Fruit fly (Drosophila melanogaster): ENCODE measurements around the gene Ocho.

The Ocho gene

DNA sequence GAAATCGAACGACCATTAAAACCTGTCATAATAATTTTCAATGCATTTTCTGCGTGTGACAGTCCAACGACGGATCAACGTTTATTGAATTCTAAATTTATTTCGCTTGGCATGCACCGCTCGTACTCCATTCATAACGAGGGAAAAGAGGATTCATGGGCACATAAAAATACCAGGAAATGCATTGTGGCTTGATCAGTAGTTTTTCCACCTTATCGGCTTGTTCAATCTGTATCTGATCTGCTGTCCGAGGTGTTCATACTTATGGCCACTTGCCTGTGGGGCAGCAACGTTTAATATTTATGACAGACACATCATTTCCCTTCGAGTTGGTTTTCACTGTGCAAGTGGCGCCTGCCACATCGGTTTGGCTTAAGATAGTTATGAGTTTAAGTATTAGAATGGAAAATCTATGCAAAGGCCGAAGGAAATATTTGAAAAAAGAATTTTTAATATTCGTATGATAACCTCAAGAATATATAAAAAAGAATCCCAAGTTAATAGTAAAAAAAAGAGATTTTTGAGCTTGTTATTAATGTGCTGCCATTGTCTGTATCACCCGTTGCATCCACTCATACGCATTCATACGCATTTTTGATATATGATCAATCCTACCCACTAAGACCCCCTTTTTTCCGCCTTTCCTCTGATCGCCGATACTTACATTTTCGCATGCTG lies 32.8 kb downstream of the Ocho start:
- TF ChIP-seq Rel (GFP tag; optimal IDR thresholded peaks at IDR 0.05) (no peak), Rel (tag; optimal IDR thresholded peaks at IDR 0.05) (no peak), Hr78 (GFP tag; optimal IDR thresholded peaks at IDR 0.05) (no peak), ey (GFP tag; optimal IDR thresholded peaks at IDR 0.05) (no peak), br (GFP tag; optimal IDR thresholded peaks at IDR 0.05) (no peak), Vsx2 (GFP tag; optimal IDR thresholded peaks at IDR 0.05; ENCODE audit: partially characterized antibody) (no peak), dmrt93B (GFP tag; optimal IDR thresholded peaks at IDR 0.05) (no peak), OdsH (GFP tag; optimal IDR thresholded peaks at IDR 0.05) (no peak), Dif (GFP tag; optimal IDR thresholded peaks at IDR 0.05; ENCODE audit: partially characterized antibody) (no peak), tai (GFP tag; optimal IDR thresholded peaks at IDR 0.05) (no peak), Abd-B (GFP tag; optimal IDR thresholded peaks at IDR 0.05) (no peak), dsf (GFP tag; optimal IDR thresholded peaks at IDR 0.05; ENCODE audit: borderline replicate concordance) (no peak), psq (GFP tag; optimal IDR thresholded peaks at IDR 0.05) (peak; percentile 7), dl (GFP tag; optimal IDR thresholded peaks at IDR 0.05; ENCODE audit: insufficient read depth in 1 of 2, partially characterized antibody in 2 of 2) (no peak), Dfd (GFP tag; optimal IDR thresholded peaks at IDR 0.05) (no peak), h (GFP tag; optimal IDR thresholded peaks at IDR 0.05) (no peak), Sp1 (GFP tag; optimal IDR thresholded peaks at IDR 0.05) (no peak), N (GFP tag; optimal IDR thresholded peaks at IDR 0.05) (no peak), HLH106 (tag; optimal IDR thresholded peaks at IDR 0.05) (peak; percentile 24)

DNA sequence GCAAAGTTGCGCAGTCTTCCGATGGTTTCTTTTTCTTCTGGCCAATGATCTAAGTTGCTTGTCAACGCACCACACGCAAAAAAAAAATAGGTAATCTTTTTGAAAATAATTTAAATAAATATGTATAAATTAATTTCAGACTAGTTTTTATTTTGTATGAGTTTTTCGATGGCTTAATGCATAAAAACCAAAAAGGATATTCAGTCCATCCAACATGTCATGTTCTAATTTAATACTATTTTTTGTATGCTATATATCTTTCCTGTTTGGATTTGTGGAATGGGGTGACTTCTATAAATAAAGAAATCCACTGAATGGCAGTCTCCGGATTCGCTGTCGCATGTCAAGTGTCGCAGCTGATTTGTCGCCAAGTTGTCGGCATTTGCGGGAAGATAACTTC lies 35.0 kb downstream of the Ocho start:
- TF ChIP-seq Rel (GFP tag; optimal IDR thresholded peaks at IDR 0.05) (no peak), Rel (tag; optimal IDR thresholded peaks at IDR 0.05) (no peak), dsf (GFP tag; optimal IDR thresholded peaks at IDR 0.05; ENCODE audit: borderline replicate concordance) (no peak), CG32264 (GFP tag; optimal IDR thresholded peaks at IDR 0.05) (no peak), Hr83 (GFP tag; optimal IDR thresholded peaks at IDR 0.05; ENCODE audit: poor library complexity, severe bottlenecking) (no peak), jim (GFP tag; optimal IDR thresholded peaks at IDR 0.05) (no peak), N (GFP tag; optimal IDR thresholded peaks at IDR 0.05) (no peak), Jra (GFP tag; optimal IDR thresholded peaks at IDR 0.05) (no peak), CG9705 (GFP tag; optimal IDR thresholded peaks at IDR 0.05) (no peak), Dfd (GFP tag; optimal IDR thresholded peaks at IDR 0.05) (no peak), CrebA (GFP tag; optimal IDR thresholded peaks at IDR 0.05; ENCODE audit: borderline replicate concordance) (no peak)

dm6 chr3L:15010601-15011000 lies 36.0 kb downstream of the Ocho start:
- no peak for TF ChIP-seq lola (GFP tag; optimal IDR thresholded peaks at IDR 0.05)
- TF ChIP-seq Hr78 (GFP tag; optimal IDR thresholded peaks at IDR 0.05): no peak
- no peak for TF ChIP-seq Rel (GFP tag; optimal IDR thresholded peaks at IDR 0.05)
- no peak for TF ChIP-seq Rel (tag; optimal IDR thresholded peaks at IDR 0.05)
- no peak for TF ChIP-seq sv (GFP tag; optimal IDR thresholded peaks at IDR 0.05)
- no peak for TF ChIP-seq dsf (GFP tag; optimal IDR thresholded peaks at IDR 0.05; ENCODE audit: borderline replicate concordance)
- TF ChIP-seq HLH106 (tag; optimal IDR thresholded peaks at IDR 0.05): no peak

DNA sequence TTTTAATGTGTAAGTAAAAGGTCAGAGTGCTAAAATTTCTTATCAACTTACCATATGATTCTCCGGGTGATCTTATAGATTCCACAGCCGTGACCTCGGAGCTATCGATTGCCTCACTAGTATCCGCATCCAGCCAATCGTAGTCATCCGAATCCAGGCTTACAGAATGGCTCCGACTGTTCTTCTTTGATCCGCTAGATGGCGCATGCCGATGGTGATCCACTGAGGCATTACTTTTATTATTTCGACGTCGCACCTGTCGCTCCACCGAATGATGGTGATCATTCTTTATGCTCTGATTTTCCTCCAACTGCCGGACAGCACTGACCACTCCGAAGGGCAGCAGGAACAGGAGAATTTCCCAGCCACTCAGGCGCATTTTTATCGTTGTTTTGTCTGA lies 36.5 kb downstream of the Ocho start:
- no peak for TF ChIP-seq usp (GFP tag; optimal IDR thresholded peaks at IDR 0.05)
- TF ChIP-seq pan (optimal IDR thresholded peaks at IDR 0.05): no peak
- no peak for TF ChIP-seq CG32264 (GFP tag; optimal IDR thresholded peaks at IDR 0.05)
- no peak for TF ChIP-seq Sp1 (GFP tag; optimal IDR thresholded peaks at IDR 0.05)
- no peak for TF ChIP-seq Dif (GFP tag; optimal IDR thresholded peaks at IDR 0.05; ENCODE audit: partially characterized antibody)
- no peak for TF ChIP-seq sv (GFP tag; optimal IDR thresholded peaks at IDR 0.05)
- TF ChIP-seq N (GFP tag; optimal IDR thresholded peaks at IDR 0.05): no peak
- TF ChIP-seq OdsH (GFP tag; optimal IDR thresholded peaks at IDR 0.05): no peak
- TF ChIP-seq dl (GFP tag; optimal IDR thresholded peaks at IDR 0.05; ENCODE audit: insufficient read depth in 1 of 2, partially characterized antibody in 2 of 2): no peak
- TF ChIP-seq HLH106 (tag; optimal IDR thresholded peaks at IDR 0.05): no peak
- no peak for TF ChIP-seq brk (GFP tag; optimal IDR thresholded peaks at IDR 0.05)
- TF ChIP-seq sage (GFP tag; optimal IDR thresholded peaks at IDR 0.05): no peak
- no peak for TF ChIP-seq lola (GFP tag; optimal IDR thresholded peaks at IDR 0.05)
- TF ChIP-seq fru (GFP tag; optimal IDR thresholded peaks at IDR 0.05): no peak
- TF ChIP-seq Dfd (GFP tag; optimal IDR thresholded peaks at IDR 0.05): no peak
- no peak for TF ChIP-seq Jra (GFP tag; optimal IDR thresholded peaks at IDR 0.05)
- TF ChIP-seq Vsx2 (GFP tag; optimal IDR thresholded peaks at IDR 0.05; ENCODE audit: partially characterized antibody): no peak
- TF ChIP-seq Hr78 (GFP tag; optimal IDR thresholded peaks at IDR 0.05): no peak
- no peak for TF ChIP-seq Myc (optimal IDR thresholded peaks at IDR 0.05)
- no peak for TF ChIP-seq jim (GFP tag; optimal IDR thresholded peaks at IDR 0.05)
